Worm (Caenorhabditis elegans) whole organism, midembryonic: ENCODE data around the gene lin-5.

ENCODE experiments used
- T22C8.4 ChIP-seq: fragments of 200-800 bp; sonication (Bioruptor generic); IDR thresholded peaks from 2 replicates; pipeline ENCODE4 v1.3.6; 2022; ENCODE audit warnings: missing genetic modification characterization, missing compliant biosample characterization
- cog-1 ChIP-seq: sonication (generic microtip); optimal IDR thresholded peaks from 2 replicates; lab custom pipeline; 2016; ENCODE audit warnings: missing genetic modification characterization, missing compliant biosample characterization
- flt-1 ChIP-seq: fragments of 200-800 bp; sonication (Bioruptor generic); IDR thresholded peaks from 2 replicates; pipeline ENCODE4 v1.3.6; 2022; ENCODE audit warnings: missing genetic modification characterization, missing compliant biosample characterization
- klf-2 ChIP-seq: fragments of 200-800 bp; sonication (Bioruptor generic); conservative IDR thresholded peaks from 2 replicates; pipeline ENCODE4 v1.3.6; 2022; ENCODE audit warnings: missing genetic modification reagents, missing genetic modification characterization, missing compliant biosample characterization
- med-1 ChIP-seq: sonication (generic microtip); optimal IDR thresholded peaks from 2 replicates; lab custom pipeline; 2017; ENCODE audit warnings: missing genetic modification characterization, mild to moderate bottlenecking, missing compliant biosample characterization, antibody characterized with exemption, missing genetic modification reagents; ENCODE audit not compliant: insufficient read depth
- ref-1 ChIP-seq: fragments of 200-800 bp; sonication (Bioruptor generic); conservative IDR thresholded peaks from 2 replicates; pipeline ENCODE4 v1.3.6; 2022; ENCODE audit warnings: missing genetic modification reagents, missing genetic modification characterization, missing compliant biosample characterization
- tab-1 ChIP-seq: fragments of 200-800 bp; sonication (Bioruptor generic); IDR thresholded peaks from 2 replicates; pipeline ENCODE4 v1.3.6; 2022; ENCODE audit warnings: missing genetic modification characterization, missing compliant biosample characterization
- ztf-23 ChIP-seq: fragments of 200-800 bp; sonication (Bioruptor generic); IDR thresholded peaks from 2 replicates; pipeline ENCODE4 v1.3.6; 2022; ENCODE audit warnings: missing genetic modification reagents, missing genetic modification characterization, missing compliant biosample characterization
- ztf-29 ChIP-seq: fragments of 200-800 bp; sonication (Bioruptor generic); IDR thresholded peaks from 2 replicates; pipeline ENCODE4 v1.3.6; 2022; ENCODE audit warnings: missing genetic modification reagents, missing genetic modification characterization, missing compliant biosample characterization

The lin-5 gene

DNA sequence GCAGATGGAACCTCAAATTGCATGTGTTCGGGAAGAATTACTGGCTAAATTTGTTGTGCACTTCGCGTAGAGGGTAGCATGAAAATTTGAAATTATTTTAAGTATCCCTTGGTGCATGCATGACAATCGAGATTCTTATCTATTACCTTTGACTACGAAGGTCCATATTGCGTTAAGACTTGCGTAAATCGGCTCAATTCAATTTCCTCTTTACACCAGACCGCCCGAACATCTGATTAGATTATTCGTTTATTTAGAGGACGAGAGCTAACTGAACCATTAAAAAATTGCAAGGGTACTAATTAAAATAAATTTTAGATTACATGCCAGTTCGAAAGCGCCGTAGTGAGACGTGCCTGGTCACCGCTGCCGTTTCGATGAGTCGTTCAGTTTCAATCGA lies 42.8 kb upstream of the lin-5 start:
- TF ChIP-seq ztf-23 (GFP tag; lab: Robert Waterston, UW) (no peak), T22C8.4 (GFP tag; lab: Robert Waterston, UW) (no peak), ztf-29 (GFP tag; lab: Robert Waterston, UW) (no peak), cog-1 (no peak), tab-1 (no peak), flt-1 (GFP tag; lab: Robert Waterston, UW) (no peak), med-1 (no peak)

DNA sequence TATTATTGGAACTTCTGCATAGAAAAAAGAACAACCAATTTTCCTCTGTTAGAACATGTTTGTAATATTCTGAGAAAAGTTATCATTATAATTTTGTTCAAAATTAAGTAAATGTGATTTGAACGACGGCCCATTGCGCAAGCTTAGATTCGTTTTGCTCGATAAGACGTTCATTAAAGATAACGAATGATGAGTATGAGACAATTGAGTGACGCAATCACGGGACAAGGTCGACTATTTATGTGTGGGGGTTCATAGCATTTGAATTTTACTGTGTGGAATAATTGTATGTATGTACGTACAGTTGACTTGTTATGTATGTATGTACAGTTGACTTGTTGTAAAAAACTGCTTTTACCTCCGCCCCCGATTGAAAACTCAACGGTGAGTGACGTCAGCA lies 41.0 kb upstream of the lin-5 start:
- TF ChIP-seq ztf-23 (GFP tag; lab: Robert Waterston, UW) (no peak), flt-1 (GFP tag; lab: Robert Waterston, UW) (no peak), T22C8.4 (GFP tag; lab: Robert Waterston, UW) (no peak), cog-1 (no peak), ref-1 (no peak), tab-1 (no peak), med-1 (no peak), klf-2 (no peak)

DNA sequence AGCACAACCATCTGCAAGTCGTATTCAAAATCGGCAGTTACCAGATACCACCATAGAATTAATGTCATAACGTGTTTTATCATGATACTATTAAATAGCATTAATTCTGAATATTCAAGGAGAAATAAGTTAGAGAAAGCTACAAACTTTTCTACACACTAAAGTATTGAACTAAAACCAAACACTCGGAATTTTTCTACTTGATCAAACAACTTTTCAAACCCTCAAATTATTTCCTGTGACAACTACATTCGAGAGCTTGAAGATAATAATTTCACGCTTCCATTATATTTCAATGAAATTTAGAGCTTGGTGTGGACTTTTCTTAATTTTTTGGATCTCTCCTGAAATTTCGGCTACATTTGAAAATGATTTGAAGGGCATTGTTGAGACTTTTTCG lies 37.9 kb upstream of the lin-5 start, which contains the start of gene irld-47:
Gene irld-47 (minus strand): TSS at position 101 of the 400 bp plus-strand sequence.
- TF ChIP-seq ztf-23 (GFP tag; lab: Robert Waterston, UW): no peak
- TF ChIP-seq T22C8.4 (GFP tag; lab: Robert Waterston, UW): no peak

DNA sequence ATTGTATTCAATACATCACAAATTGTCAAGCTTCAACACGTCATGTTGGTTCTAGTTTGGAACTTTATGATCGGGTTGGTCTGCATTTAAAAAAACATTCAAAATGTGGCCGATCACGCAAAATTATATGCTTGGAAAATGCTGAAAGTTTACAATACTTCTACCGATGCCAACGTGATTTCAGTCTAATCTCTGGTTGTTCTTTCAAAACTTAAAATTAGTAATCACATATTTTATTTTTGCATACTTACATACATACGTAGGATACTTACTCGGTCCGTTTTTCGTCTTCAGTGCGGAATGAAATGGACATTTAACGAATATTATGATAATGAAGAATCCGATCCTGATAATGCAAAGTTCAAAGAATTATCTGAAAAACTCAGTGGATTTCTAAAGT lies 35.3 kb upstream of the lin-5 start, which contains the start of gene srw-62:
Gene srw-62 (plus strand): TSS at position 301 of the 400 bp plus-strand sequence.
- TF ChIP-seq ztf-29 (GFP tag; lab: Robert Waterston, UW) (no peak), T22C8.4 (GFP tag; lab: Robert Waterston, UW) (no peak), cog-1 (no peak), tab-1 (no peak), med-1 (no peak), ztf-23 (GFP tag; lab: Robert Waterston, UW) (no peak), klf-2 (no peak)

DNA sequence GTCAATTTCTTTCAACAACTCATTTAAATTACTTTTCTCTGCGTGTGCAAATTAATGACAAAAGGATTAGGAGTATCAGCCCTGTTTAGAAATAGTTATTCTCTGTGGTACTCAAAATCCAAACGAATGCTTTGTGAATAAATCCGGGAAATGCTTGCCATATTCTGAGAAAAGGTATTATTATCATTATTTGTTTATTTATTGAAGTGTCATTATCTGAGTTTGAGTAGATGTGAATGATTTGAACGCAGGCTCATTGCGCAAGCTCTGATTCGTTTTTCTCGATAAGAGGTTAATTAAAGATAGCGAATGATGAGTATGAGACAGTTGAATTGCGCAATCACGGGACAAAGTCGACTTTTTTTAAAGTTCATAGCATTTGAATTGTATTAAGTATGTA lies 32.5 kb upstream of the lin-5 start:
- no peak for TF ChIP-seq klf-2
- no peak for TF ChIP-seq tab-1
- TF ChIP-seq T22C8.4 (GFP tag; lab: Robert Waterston, UW): no peak
- no peak for TF ChIP-seq cog-1
- TF ChIP-seq med-1: no peak
- TF ChIP-seq flt-1 (GFP tag; lab: Robert Waterston, UW): no peak
- no peak for TF ChIP-seq ztf-29 (GFP tag; lab: Robert Waterston, UW)
- no peak for TF ChIP-seq ztf-23 (GFP tag; lab: Robert Waterston, UW)
- no peak for TF ChIP-seq ref-1

DNA sequence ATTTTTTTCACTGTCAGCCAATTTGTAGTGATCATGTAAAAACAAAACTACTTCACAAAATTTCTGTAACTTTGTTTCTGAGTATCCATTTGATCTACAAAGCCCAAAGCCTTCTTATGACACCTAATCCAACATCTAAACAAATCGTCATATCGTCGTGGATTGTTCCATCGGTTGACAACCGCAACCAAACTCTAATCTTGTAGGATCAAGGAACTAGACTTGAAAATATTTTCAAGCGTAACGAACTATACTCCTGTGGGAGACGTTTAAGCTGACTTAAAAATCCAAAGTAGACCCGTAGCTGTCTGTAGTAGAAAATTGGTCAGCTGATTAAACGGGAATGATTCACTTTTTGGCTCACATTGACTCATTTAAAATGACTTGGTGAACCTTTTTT lies 30.8 kb upstream of the lin-5 start:
- TF ChIP-seq flt-1 (GFP tag; lab: Robert Waterston, UW) (no peak), cog-1 (no peak), ztf-23 (GFP tag; lab: Robert Waterston, UW) (no peak), med-1 (no peak), klf-2 (no peak), T22C8.4 (GFP tag; lab: Robert Waterston, UW) (no peak), tab-1 (no peak), ref-1 (no peak)

DNA sequence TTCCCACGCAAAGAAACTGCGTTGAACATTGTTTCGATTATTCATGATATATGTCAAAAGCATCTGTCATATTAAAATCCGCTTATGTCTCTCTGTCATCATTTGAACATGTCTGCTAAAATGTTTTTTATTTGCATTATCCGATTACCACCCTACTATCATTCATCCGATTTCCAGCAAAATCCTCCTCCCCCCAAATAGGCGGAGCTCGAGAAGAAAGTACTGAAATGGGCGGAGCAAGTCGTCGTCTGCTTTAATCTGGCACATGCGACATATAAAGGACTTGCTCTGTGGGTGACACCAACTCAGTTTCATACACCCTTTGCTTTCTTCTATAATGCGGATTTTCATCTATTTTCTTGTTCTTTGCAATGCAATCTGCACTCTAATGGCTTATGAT lies 28.3 kb upstream of the lin-5 start, which contains the start of gene T09A5.14:
Gene T09A5.14 (plus strand): TSS at position 301 of the 400 bp plus-strand sequence.
- TF ChIP-seq ztf-29 (GFP tag; lab: Robert Waterston, UW): no peak
- TF ChIP-seq cog-1: no peak
- TF ChIP-seq ref-1: no peak
- TF ChIP-seq ztf-23 (GFP tag; lab: Robert Waterston, UW): no peak
- TF ChIP-seq T22C8.4 (GFP tag; lab: Robert Waterston, UW): no peak
- TF ChIP-seq med-1: no peak
- TF ChIP-seq flt-1 (GFP tag; lab: Robert Waterston, UW): no peak
- TF ChIP-seq klf-2: no peak
- TF ChIP-seq tab-1: no peak

DNA sequence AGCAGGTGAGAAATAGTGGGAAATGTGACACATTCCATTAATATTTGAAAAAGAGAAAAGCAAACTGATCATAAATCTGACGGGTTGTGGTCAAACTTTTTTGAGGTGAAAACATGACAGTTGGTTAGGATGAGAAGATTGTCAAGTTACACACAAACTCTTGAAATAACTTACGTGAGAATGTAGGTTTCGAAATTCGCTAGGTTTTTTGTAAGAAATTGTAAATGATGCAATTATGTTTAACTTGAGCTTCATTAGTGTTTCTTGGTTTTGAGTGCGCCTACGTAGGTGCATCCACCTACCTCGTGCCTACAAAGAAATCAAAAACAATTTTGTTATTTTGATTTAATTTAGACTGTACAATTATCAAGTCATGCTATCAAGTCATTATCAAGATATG lies 25.1 kb upstream of the lin-5 start, which contains the start of gene cex-2:
Gene cex-2 (minus strand): TSS at position 101 of the 400 bp plus-strand sequence.
- TF ChIP-seq klf-2: no peak
- no peak for TF ChIP-seq ref-1
- TF ChIP-seq cog-1: no peak
- TF ChIP-seq ztf-23 (GFP tag; lab: Robert Waterston, UW): no peak
- no peak for TF ChIP-seq T22C8.4 (GFP tag; lab: Robert Waterston, UW)
- no peak for TF ChIP-seq flt-1 (GFP tag; lab: Robert Waterston, UW)
- TF ChIP-seq med-1: no peak
- TF ChIP-seq ztf-29 (GFP tag; lab: Robert Waterston, UW): no peak
- TF ChIP-seq tab-1: no peak

DNA sequence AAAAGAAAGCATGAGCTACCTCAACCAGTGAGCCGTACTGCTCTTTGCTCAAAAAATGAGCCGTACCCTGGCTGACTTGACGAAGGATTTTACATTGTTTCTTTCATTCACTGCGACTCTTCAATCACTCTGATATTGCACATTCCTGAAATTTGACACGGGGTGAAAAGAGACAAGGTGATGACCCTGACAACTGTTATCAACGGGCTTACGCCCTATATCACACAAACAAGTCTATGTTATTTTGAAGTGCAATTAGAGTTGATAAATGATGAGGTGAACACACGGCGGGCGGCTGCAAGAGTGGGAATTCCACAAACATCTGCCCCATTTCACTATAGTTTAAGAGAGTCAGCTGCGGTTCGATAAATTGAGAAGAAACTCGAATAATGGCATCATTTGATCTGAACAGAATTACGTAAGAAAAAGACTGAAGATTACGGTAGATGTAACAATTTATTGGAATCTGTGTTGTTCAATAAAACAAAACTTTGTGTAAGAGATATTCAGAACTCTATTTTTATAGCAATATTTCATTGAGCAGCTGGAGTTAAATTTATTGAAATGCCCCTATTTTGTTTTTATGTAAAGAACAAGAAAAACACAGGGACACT lies 23.7 kb upstream of the lin-5 start:
- no peak for TF ChIP-seq med-1

DNA sequence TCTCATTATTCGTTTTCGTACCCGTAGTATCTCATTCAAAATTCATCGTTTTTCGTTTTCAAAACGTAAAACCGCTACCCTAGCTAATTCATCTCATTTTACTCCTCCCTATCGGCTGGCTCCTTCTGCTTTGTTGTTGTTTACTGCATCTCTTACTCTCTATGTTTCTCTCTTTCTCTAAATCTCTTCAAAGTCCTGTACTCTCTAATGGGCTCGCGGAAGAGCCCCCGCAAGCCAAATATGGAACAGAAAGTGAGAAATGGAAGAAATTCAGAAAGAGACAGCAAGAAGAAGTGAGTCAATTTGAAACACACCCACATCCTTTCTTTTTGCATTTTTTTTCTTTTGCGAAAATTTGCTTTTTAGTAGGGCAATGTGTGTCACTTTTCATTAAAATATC lies 21.7 kb upstream of the lin-5 start:
- no peak for TF ChIP-seq flt-1 (GFP tag; lab: Robert Waterston, UW)
- TF ChIP-seq ztf-23 (GFP tag; lab: Robert Waterston, UW): no peak
- no peak for TF ChIP-seq med-1
- TF ChIP-seq tab-1: no peak
- no peak for TF ChIP-seq ref-1
- no peak for TF ChIP-seq klf-2

DNA sequence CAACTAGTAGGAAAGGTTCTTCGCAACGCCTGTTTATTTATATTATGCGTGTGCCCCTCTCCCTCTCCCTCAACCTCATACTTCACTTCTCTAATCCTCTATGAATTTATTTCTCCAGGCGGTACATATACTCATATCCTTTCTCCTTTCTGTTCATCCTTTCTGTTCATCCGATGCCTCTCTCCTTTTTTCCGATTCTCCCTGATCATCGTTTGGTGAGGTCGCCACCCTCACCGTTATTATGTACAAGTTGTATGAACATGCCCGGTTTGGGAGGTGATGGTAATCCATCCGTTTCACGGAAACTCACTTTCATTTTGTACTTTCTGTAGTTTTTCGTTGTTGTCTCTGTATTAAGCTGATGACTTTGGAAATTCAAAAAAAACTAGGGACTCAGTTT lies 20.7 kb upstream of the lin-5 start:
- TF ChIP-seq klf-2 (no peak), T22C8.4 (GFP tag; lab: Robert Waterston, UW) (no peak), flt-1 (GFP tag; lab: Robert Waterston, UW) (no peak), med-1 (no peak), ref-1 (no peak), ztf-23 (GFP tag; lab: Robert Waterston, UW) (no peak), tab-1 (no peak), ztf-29 (GFP tag; lab: Robert Waterston, UW) (no peak), cog-1 (no peak)
